Fruit fly (Drosophila melanogaster) whole organism, adult: ENCODE measurements around the gene foxo.

Experiments
- CG1620 ChIP-seq: fragments of 200-800 bp; sonication (Bioruptor generic); optimal IDR thresholded peaks from 2 replicates; lab custom pipeline; 2016; ENCODE audit warnings: missing biosample characterization, missing genetic modification characterization
- Mnt ChIP-seq: fragments of 200-800 bp; sonication (Bioruptor generic); optimal IDR thresholded peaks from 2 replicates; lab custom pipeline; 2016; ENCODE audit warnings: missing biosample characterization, mild to moderate bottlenecking, missing genetic modification characterization
- cnc ChIP-seq, 2 experiments: fragments of >200 bp; optimal IDR thresholded peaks; 2 replicates each; lab custom pipeline; 2017

DNA sequence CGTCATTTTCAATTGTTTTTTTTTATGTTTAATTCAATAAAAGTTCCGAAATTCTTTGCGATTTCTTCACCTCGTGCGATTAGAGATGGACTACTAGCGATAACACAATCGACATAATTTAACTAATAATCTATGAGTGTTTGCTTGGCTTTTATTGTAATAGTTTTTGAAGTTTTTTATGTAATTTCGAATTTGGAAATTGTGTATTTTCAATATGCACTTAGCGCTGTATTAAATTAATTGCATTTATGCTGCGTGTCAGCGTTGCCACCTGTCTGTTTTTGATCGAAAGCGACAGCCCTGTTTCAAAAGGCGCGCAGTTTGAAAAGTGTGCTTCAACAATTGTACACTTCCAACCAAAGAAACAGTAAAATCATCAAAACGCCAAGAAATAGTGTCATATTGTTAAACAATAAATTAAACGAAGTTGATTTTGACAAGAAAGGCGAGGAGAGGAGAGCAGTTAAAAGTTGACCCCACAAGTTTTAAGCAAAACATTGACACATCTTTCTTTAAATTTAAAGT, 20.8 kb upstream of the foxo start, which contains the start of gene CG9922:
- TF ChIP-seq CG1620 (peak; percentile 66), cnc (optimal IDR thresholded peaks at IDR 0.05; lab: Kevin White, UChicago) (no peak), Mnt (GFP tag; lab: Kevin White, UChicago) (peak; percentile 95)
